Fruit fly (Drosophila melanogaster) whole organism, pupa: ENCODE measurements around the gene CG31342.
A peak's percentile ranks its signal among the peaks of the same experiment; 100 is the strongest.

ENCODE experiments used
- CG10348 ChIP-seq: fragments of 200-800 bp; sonication (Bioruptor generic); IDR thresholded peaks from 2 replicates; pipeline ENCODE4 v1.3.6; 2022; ENCODE audit warnings: missing biosample characterization, missing genetic modification characterization
- CG12605 ChIP-seq: fragments of 200-800 bp; sonication (Bioruptor generic); IDR thresholded peaks from 2 replicates; pipeline ENCODE4 v1.3.6; 2022; ENCODE audit warnings: missing biosample characterization, missing genetic modification characterization
- CG13204 ChIP-seq: fragments of 200-800 bp; sonication (Bioruptor generic); optimal IDR thresholded peaks from 2 replicates; lab custom pipeline; 2018; ENCODE audit warnings: missing biosample characterization, mild to moderate bottlenecking, missing genetic modification characterization, moderate library complexity
- CG14655 ChIP-seq: fragments of 200-800 bp; sonication (Bioruptor generic); optimal IDR thresholded peaks from 3 replicates; lab custom pipeline; 2017; ENCODE audit warnings: mild to moderate bottlenecking, missing biosample characterization, missing genetic modification reagents, missing genetic modification characterization
- CG15710 ChIP-seq: fragments of 200-800 bp; sonication (Bioruptor generic); optimal IDR thresholded peaks from 2 replicates; lab custom pipeline; 2018; ENCODE audit warnings: missing biosample characterization, mild to moderate bottlenecking, missing genetic modification characterization, moderate library complexity
- CG17806 ChIP-seq: fragments of 200-800 bp; sonication (Bioruptor generic); optimal IDR thresholded peaks from 2 replicates; lab custom pipeline; 2018; ENCODE audit warnings: missing biosample characterization, mild to moderate bottlenecking, missing genetic modification characterization, moderate library complexity
- CG32121 ChIP-seq: fragments of 200-800 bp; sonication (Bioruptor generic); IDR thresholded peaks from 2 replicates; pipeline ENCODE4 v1.3.6; 2022; ENCODE audit warnings: missing biosample characterization, missing genetic modification characterization
- CG34367 ChIP-seq: fragments of 200-800 bp; sonication (Bioruptor generic); optimal IDR thresholded peaks from 2 replicates; lab custom pipeline; 2018; ENCODE audit warnings: missing biosample characterization, mild to moderate bottlenecking, missing genetic modification characterization
- CG4496 ChIP-seq: fragments of 200-800 bp; sonication (Bioruptor generic); IDR thresholded peaks from 3 replicates; pipeline ENCODE4 v1.3.6; 2022; ENCODE audit warnings: missing biosample characterization, missing genetic modification characterization
- CG8159 ChIP-seq: fragments of 200-800 bp; sonication (Bioruptor generic); optimal IDR thresholded peaks from 3 replicates; lab custom pipeline; 2018; ENCODE audit warnings: missing biosample characterization, mild to moderate bottlenecking, missing genetic modification characterization, moderate library complexity
- CG8301 ChIP-seq: fragments of 200-800 bp; sonication (Bioruptor generic); optimal IDR thresholded peaks from 2 replicates; lab custom pipeline; 2018; ENCODE audit warnings: missing biosample characterization, mild to moderate bottlenecking, missing genetic modification characterization
- CG9948 ChIP-seq: fragments of 200-800 bp; sonication (Bioruptor generic); optimal IDR thresholded peaks from 2 replicates; lab custom pipeline; 2018; ENCODE audit warnings: missing biosample characterization, mild to moderate bottlenecking, missing genetic modification characterization, moderate library complexity
- D1 ChIP-seq: fragments of 200-800 bp; sonication (Bioruptor generic); optimal IDR thresholded peaks from 2 replicates; lab custom pipeline; 2018; ENCODE audit warnings: missing biosample characterization, mild to moderate bottlenecking, missing genetic modification characterization, moderate library complexity
- EcR ChIP-seq: fragments of 200-800 bp; sonication (Bioruptor generic); optimal IDR thresholded peaks from 3 replicates; lab custom pipeline; 2019; ENCODE audit warnings: missing biosample characterization, missing genetic modification characterization, mild to moderate bottlenecking, moderate library complexity, missing genetic modification reagents
- Ets98B ChIP-seq: fragments of 200-800 bp; sonication (Bioruptor generic); IDR thresholded peaks from 2 replicates; pipeline ENCODE4 v1.3.6; 2022; ENCODE audit warnings: missing biosample characterization, missing genetic modification characterization
- Pif1A ChIP-seq: fragments of 200-800 bp; sonication (Bioruptor generic); optimal IDR thresholded peaks from 3 replicates; lab custom pipeline; 2016; ENCODE audit warnings: missing biosample characterization, missing genetic modification characterization
- Pif1B ChIP-seq: fragments of 200-800 bp; sonication (Bioruptor generic); optimal IDR thresholded peaks from 3 replicates; lab custom pipeline; 2016; ENCODE audit warnings: missing biosample characterization, missing genetic modification characterization
- Snoo ChIP-seq: fragments of 200-800 bp; sonication (Bioruptor generic); optimal IDR thresholded peaks from 3 replicates; lab custom pipeline; 2017; ENCODE audit warnings: missing biosample characterization, mild to moderate bottlenecking, missing genetic modification characterization, inconsistent platforms
- fd96Ca ChIP-seq: fragments of 200-800 bp; sonication (Bioruptor generic); IDR thresholded peaks from 3 replicates; pipeline ENCODE4 v1.3.6; 2022; ENCODE audit warnings: missing biosample characterization, missing genetic modification characterization
- gl ChIP-seq: fragments of 200-800 bp; sonication (Bioruptor generic); optimal IDR thresholded peaks from 2 replicates; lab custom pipeline; 2018; ENCODE audit warnings: missing biosample characterization, mild to moderate bottlenecking, missing genetic modification characterization
- rn ChIP-seq: fragments of 200-800 bp; sonication (Bioruptor generic); IDR thresholded peaks from 2 replicates; pipeline ENCODE4 v1.3.6; 2022; ENCODE audit warnings: missing biosample characterization, missing genetic modification characterization

CG31342 gene

dm6 chr3R:12980628-12981219, 5.1 kb upstream of the CG31342 start, which contains the start of gene Paip2:
Gene Paip2, plus strand, starts transcription at chr3R:12980792.
- no peak for TF ChIP-seq CG34367 (tag; lab: Kevin White, UChicago)
- 0 out of 3 replicates have a peak, but pooled peaks have one; percentile 28 for TF ChIP-seq CG4496
- TF ChIP-seq CG8159, result no peak

DNA sequence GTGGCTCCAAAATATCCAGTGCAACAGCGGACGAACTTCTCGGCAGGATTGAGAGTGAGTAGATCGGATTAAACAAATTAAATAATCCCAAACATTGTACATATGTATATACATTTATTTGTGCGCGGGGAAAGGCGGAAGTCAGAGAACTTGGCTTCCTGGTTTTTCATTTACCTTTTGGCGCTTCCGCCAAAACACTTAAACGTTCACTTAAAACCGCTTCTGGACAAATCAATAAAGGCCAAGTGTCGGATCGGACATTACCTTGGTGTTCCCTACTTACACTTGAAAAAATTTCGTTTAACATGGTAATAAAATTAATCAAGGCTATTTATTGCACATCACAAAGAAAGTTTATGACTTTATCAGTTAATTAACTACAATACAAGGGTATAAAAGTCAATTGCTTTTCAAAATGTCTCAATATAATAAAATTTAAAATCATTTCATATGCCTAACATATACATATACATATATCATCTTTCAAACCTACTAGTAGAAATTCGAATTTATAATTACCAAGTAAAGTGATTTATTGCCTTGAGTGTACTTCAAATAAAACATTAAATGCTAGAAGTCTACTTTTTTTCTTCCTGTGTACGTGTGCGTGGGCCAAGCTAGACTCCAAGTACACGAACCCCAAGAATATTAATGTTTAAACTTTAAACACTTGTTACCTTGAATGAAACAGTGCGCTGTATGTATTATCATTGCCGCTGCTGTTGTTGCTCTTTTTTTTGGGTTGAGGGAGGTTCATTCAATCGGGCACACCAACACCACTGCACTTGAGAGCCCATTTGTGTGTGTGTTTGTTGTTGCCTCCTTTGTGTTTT, 4.3 kb upstream of the CG31342 start:
- TF ChIP-seq Pif1A (GFP tag; lab: Kevin White, UChicago), result peak; percentile 80
- TF ChIP-seq Pif1B, result peak; percentile 46
- peak; percentile 86 for TF ChIP-seq CG14655 (GFP tag; lab: Kevin White, UChicago)
- TF ChIP-seq D1 (tag; lab: Kevin White, UChicago), result no peak
- peak; percentile 65 for TF ChIP-seq CG34367 (tag; lab: Kevin White, UChicago)
- TF ChIP-seq CG10348 (GFP tag; lab: Robert Waterston, UW), result no peak
- peak; percentile 29 for TF ChIP-seq Ets98B (GFP tag; lab: Robert Waterston, UW)
- 0 out of 2 replicates have a peak, but pooled peaks have one; percentile 17 for TF ChIP-seq rn (GFP tag; lab: Robert Waterston, UW)
- TF ChIP-seq CG8301 (tag; lab: Kevin White, UChicago), result peak; percentile 76
- TF ChIP-seq CG8159, result peak; percentile 87
- TF ChIP-seq fd96Ca (GFP tag; lab: Robert Waterston, UW), result peak; percentile 43; the same call in 1 of the 3 replicates
- no peak for TF ChIP-seq gl
- TF ChIP-seq CG17806 (tag; lab: Kevin White, UChicago), result peak; percentile 73
- TF ChIP-seq CG32121 (GFP tag; lab: Robert Waterston, UW), result peak; percentile 75
- TF ChIP-seq CG9948, result peak; percentile 76
- TF ChIP-seq CG4496, result peak; percentile 73; the same call in 2 of the 3 replicates
- TF ChIP-seq CG15710, result peak; percentile 72
- peak; percentile 54; the same call in 1 of the 2 replicates for TF ChIP-seq CG12605 (GFP tag; lab: Robert Waterston, UW)
- TF ChIP-seq Snoo, result peak; percentile 66
- peak; percentile 91 for TF ChIP-seq EcR (GFP tag; lab: Kevin White, UChicago)
- peak; percentile 36 for TF ChIP-seq CG13204 (GFP tag; lab: Kevin White, UChicago)

- TF ChIP-seq Pif1A (GFP tag; lab: Kevin White, UChicago) (peak; percentile 29), CG4496 (peak; percentile 79), CG9948 (peak; percentile 56), CG8159 (peak; percentile 69), Ets98B (GFP tag; lab: Robert Waterston, UW) (peak; percentile 75), CG14655 (GFP tag; lab: Kevin White, UChicago) (no peak), D1 (tag; lab: Kevin White, UChicago) (peak; percentile 74), CG10348 (GFP tag; lab: Robert Waterston, UW) (peak; percentile 13; the same call in 1 of the 2 replicates), CG32121 (GFP tag; lab: Robert Waterston, UW) (peak; percentile 74), rn (GFP tag; lab: Robert Waterston, UW) (peak; percentile 27; the same call in 1 of the 2 replicates), Pif1B (peak; percentile 67), fd96Ca (GFP tag; lab: Robert Waterston, UW) (peak; percentile 59; the same call in 1 of the 3 replicates), CG12605 (GFP tag; lab: Robert Waterston, UW) (peak; percentile 64), CG34367 (tag; lab: Kevin White, UChicago) (peak; percentile 64), CG8301 (tag; lab: Kevin White, UChicago) (peak; percentile 69), Snoo (peak; percentile 51), CG17806 (tag; lab: Kevin White, UChicago) (peak; percentile 63), CG15710 (peak; percentile 67), CG13204 (GFP tag; lab: Kevin White, UChicago) (no peak), gl (peak; percentile 52), EcR (GFP tag; lab: Kevin White, UChicago) (peak; percentile 84)
Measured at dm6 chr3R:12982167-12982981, 3.5 kb upstream of the CG31342 start.

DNA sequence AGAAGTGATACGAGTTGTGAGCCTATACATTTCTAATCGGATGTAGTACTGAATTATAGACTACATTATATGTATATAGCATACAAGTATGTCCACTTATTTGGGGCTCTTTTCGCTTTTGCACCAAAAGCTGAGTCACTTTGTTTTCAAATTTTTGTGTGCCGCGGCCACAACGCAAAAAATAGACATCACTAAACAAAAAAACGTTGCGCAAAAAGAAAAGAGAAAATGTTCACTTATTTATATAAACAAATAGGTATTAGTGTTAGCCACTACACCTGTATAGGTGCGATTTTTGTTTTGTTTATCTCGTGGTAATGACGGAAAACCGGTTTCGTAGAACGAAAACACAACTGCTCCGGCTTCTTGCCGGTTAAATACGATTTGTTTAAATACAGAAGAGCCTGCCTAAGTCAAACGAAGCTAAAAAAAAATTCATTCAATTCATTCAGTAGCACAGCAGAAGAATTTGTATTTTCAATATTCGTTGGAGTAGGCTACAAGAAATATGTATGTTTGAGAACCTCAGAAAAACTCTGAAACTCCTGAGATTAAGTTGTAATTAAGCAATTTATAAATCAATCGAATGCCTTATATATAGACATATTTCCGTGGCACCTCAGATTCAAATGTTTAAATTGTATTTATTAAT, 2.7 kb upstream of the CG31342 start:
- TF ChIP-seq CG8301 (tag; lab: Kevin White, UChicago) (no peak), CG12605 (GFP tag; lab: Robert Waterston, UW) (peak; percentile 49; the same call in 1 of the 2 replicates), Pif1B (no peak), fd96Ca (GFP tag; lab: Robert Waterston, UW) (no peak), CG10348 (GFP tag; lab: Robert Waterston, UW) (no peak)

DNA sequence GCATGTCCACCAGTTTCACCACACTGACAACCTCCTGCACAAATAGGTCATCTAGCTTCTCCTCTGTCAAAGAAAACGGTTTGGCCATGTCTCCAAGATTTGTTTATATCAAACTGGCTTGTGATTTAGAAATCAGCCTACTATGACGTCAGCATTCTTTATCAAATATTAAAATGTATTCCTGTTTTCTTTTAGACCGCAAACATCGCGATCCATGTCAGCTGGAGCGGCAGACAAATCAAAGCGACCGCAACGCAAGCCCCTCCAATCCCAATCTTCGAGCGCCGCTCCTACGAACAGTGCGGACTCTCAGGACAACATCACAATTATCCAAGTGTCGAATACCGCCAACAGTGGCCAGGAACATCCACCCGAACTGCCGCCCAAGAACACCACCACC, 2.6 kb downstream of the CG31342 start, which contains the start of gene CG14383:
Gene CG14383, minus strand, starts transcription at position 101 of the 400 bp plus-strand sequence.
- no peak for TF ChIP-seq gl
